Fruit fly (Drosophila melanogaster): Measurements from ENCODE around the gene Rpt2.

Rpt2 gene

dm6 chr3R:23887572-23887971 lies 43.8 kb downstream of the Rpt2 start:
- TF ChIP-seq CG8478 (optimal IDR thresholded peaks at IDR 0.05), result no peak
- no peak for TF ChIP-seq Dll (optimal IDR thresholded peaks at IDR 0.05)
- TF ChIP-seq EcR (GFP tag; optimal IDR thresholded peaks at IDR 0.05), result no peak
- TF ChIP-seq pan (optimal IDR thresholded peaks at IDR 0.05), result no peak
- TF ChIP-seq psq (optimal IDR thresholded peaks at IDR 0.05), result no peak
- no peak for TF ChIP-seq usp (GFP tag; optimal IDR thresholded peaks at IDR 0.05)

dm6 chr3R:23887096-23887421 lies 44.3 kb downstream of the Rpt2 start:
- no peak for TF ChIP-seq CG8478 (optimal IDR thresholded peaks at IDR 0.05)
- no peak for TF ChIP-seq EcR (GFP tag; optimal IDR thresholded peaks at IDR 0.05)
- no peak for TF ChIP-seq usp (GFP tag; optimal IDR thresholded peaks at IDR 0.05)

DNA sequence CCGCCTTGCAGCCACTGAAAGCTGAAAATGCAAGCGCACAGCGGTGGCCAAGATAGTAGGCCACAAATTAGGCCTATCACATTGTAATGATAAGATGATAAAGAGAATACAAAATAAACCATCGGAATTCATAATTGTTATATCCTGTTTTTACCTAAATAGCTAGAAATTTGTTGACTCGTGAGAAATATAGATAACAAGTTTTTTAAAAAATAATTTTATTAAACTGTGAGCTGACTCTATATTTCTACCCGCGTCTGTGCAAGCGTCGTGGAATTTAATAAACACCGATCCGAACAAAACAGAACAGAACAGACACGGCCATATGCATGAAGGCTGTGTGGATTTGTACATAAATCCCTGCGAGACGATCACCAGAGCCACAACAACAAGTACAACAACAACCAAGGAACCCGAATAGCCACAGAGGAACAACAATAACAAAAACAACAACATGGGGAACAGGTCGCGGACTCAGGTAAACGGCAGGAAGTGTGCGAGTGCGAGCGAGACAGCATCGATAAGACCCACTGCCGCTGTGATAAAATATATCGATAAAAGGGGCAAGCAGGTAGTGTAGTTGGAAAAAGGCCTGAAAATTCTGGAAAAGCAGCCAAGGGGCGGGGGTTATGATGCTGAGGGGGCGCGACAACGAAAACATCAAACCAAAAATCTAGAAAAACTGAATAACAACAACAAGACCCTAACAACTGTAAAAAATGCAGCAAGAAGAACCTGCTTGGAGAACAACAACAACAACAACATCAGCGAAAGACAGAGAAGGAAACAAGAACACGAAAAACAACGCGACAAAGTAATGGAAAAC lies 44.9 kb downstream of the Rpt2 start:
- TF ChIP-seq Dll (optimal IDR thresholded peaks at IDR 0.05), result no peak
- no peak for TF ChIP-seq psq (optimal IDR thresholded peaks at IDR 0.05)
- no peak for TF ChIP-seq CG8478 (optimal IDR thresholded peaks at IDR 0.05)
- no peak for TF ChIP-seq EcR (GFP tag; optimal IDR thresholded peaks at IDR 0.05)
- no peak for TF ChIP-seq pan (optimal IDR thresholded peaks at IDR 0.05)
- no peak for TF ChIP-seq usp (GFP tag; optimal IDR thresholded peaks at IDR 0.05)

- TF ChIP-seq psq (optimal IDR thresholded peaks at IDR 0.05) (no peak), Dll (optimal IDR thresholded peaks at IDR 0.05) (no peak), CG8478 (optimal IDR thresholded peaks at IDR 0.05) (no peak), pan (optimal IDR thresholded peaks at IDR 0.05) (no peak), EcR (GFP tag; optimal IDR thresholded peaks at IDR 0.05) (no peak), usp (GFP tag; optimal IDR thresholded peaks at IDR 0.05) (no peak)
Observed at dm6 chr3R:23885660-23886059, 45.7 kb downstream of the Rpt2 start.

dm6 chr3R:23885182-23885581 lies 46.2 kb downstream of the Rpt2 start:
- TF ChIP-seq EcR (GFP tag; optimal IDR thresholded peaks at IDR 0.05) (no peak), Dll (optimal IDR thresholded peaks at IDR 0.05) (no peak), CG8478 (optimal IDR thresholded peaks at IDR 0.05) (no peak), usp (GFP tag; optimal IDR thresholded peaks at IDR 0.05) (no peak), pan (optimal IDR thresholded peaks at IDR 0.05) (no peak), psq (optimal IDR thresholded peaks at IDR 0.05) (no peak)

dm6 chr3R:23884088-23884727 lies 47.1 kb downstream of the Rpt2 start:
- TF ChIP-seq EcR (GFP tag; optimal IDR thresholded peaks at IDR 0.05), result no peak
- TF ChIP-seq pan (optimal IDR thresholded peaks at IDR 0.05), result no peak
- no peak for TF ChIP-seq psq (optimal IDR thresholded peaks at IDR 0.05)
- TF ChIP-seq Dll (optimal IDR thresholded peaks at IDR 0.05), result no peak
- TF ChIP-seq usp (GFP tag; optimal IDR thresholded peaks at IDR 0.05), result no peak

DNA sequence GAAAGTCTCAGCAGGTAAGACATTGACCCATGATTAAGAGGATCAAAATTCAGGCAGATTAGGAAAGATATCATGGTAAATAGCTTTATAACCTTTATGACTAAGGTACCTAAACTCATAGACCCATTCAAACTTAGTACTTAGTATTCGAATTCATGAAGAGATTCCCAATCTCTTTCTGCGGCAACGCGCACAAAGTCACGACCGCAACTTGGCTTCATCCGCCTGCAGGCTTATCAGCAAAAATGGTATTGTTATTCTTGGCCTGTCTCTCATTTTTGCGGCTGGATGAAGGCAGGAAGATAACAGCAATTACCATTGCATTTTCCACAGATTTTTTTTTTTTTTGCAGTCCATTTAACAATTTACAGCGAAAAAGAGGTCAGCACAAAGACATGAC lies 51.1 kb downstream of the Rpt2 start:
- no peak for TF ChIP-seq EcR (GFP tag; optimal IDR thresholded peaks at IDR 0.05)
- TF ChIP-seq Dll (optimal IDR thresholded peaks at IDR 0.05), result no peak
- TF ChIP-seq pan (optimal IDR thresholded peaks at IDR 0.05), result no peak
- TF ChIP-seq usp (GFP tag; optimal IDR thresholded peaks at IDR 0.05), result no peak
- TF ChIP-seq psq (optimal IDR thresholded peaks at IDR 0.05), result no peak
- no peak for TF ChIP-seq CG8478 (optimal IDR thresholded peaks at IDR 0.05)

Data from whole organism.